Fruit fly (Drosophila melanogaster) whole organism, embryonic: ENCODE data around the gene CG34398.
A peak's percentile ranks its signal among the peaks of the same experiment; 100 is the strongest.

Experiments
- Blimp-1 ChIP-seq: fragments of 200-800 bp; sonication (Bioruptor generic); optimal IDR thresholded peaks from 3 replicates; lab custom pipeline; 2018; ENCODE audit warnings: missing biosample characterization, missing genetic modification characterization, mild to moderate bottlenecking, moderate library complexity, missing genetic modification reagents
- CG11093 ChIP-seq: fragments of 200-800 bp; sonication (Bioruptor generic); IDR thresholded peaks from 3 replicates; pipeline ENCODE4 v1.3.6; 2022; ENCODE audit warnings: missing biosample characterization, missing genetic modification characterization
- CG12769 ChIP-seq: fragments of 200-800 bp; sonication (Bioruptor generic); optimal IDR thresholded peaks from 2 replicates; lab custom pipeline; 2019; ENCODE audit warnings: missing biosample characterization, mild to moderate bottlenecking, missing genetic modification characterization, moderate library complexity
- CG13296 ChIP-seq: fragments of 200-800 bp; sonication (Bioruptor generic); optimal IDR thresholded peaks from 3 replicates; lab custom pipeline; 2018; ENCODE audit warnings: missing biosample characterization, mild to moderate bottlenecking, missing genetic modification characterization
- CG13424 ChIP-seq: fragments of 200-800 bp; sonication (Bioruptor generic); optimal IDR thresholded peaks from 2 replicates; lab custom pipeline; 2019; ENCODE audit warnings: missing biosample characterization, mild to moderate bottlenecking, missing genetic modification characterization, moderate library complexity
- CG13775 ChIP-seq: fragments of 200-800 bp; sonication (Bioruptor generic); optimal IDR thresholded peaks from 3 replicates; lab custom pipeline; 2017; ENCODE audit warnings: missing biosample characterization, mild to moderate bottlenecking, missing genetic modification characterization
- CG15479 ChIP-seq: fragments of 200-800 bp; sonication (Bioruptor generic); optimal IDR thresholded peaks from 3 replicates; lab custom pipeline; 2019; ENCODE audit warnings: missing biosample characterization, mild to moderate bottlenecking, missing genetic modification characterization, moderate library complexity
- CG15601 ChIP-seq: fragments of 200-800 bp; sonication (Bioruptor generic); optimal IDR thresholded peaks from 3 replicates; lab custom pipeline; 2019; ENCODE audit warnings: missing biosample characterization, mild to moderate bottlenecking, missing genetic modification characterization, moderate library complexity
- CG16779 ChIP-seq: fragments of 200-800 bp; sonication (Bioruptor generic); IDR thresholded peaks from 2 replicates; pipeline ENCODE4 v1.3.6; 2022; ENCODE audit warnings: missing biosample characterization, missing genetic modification characterization
- CG34422 ChIP-seq: fragments of 200-800 bp; sonication (Bioruptor generic); IDR thresholded peaks from 3 replicates; pipeline ENCODE4 v1.3.6; 2022; ENCODE audit warnings: missing biosample characterization, missing genetic modification characterization
- CG6689 ChIP-seq: fragments of 200-800 bp; sonication (Bioruptor generic); IDR thresholded peaks from 2 replicates; pipeline ENCODE4 v1.3.6; 2022; ENCODE audit warnings: missing biosample characterization, missing genetic modification characterization
- CG7745 ChIP-seq: fragments of 200-800 bp; sonication (Bioruptor generic); optimal IDR thresholded peaks from 2 replicates; lab custom pipeline; 2018; ENCODE audit warnings: missing biosample characterization, mild to moderate bottlenecking, missing genetic modification characterization, moderate library complexity
- CG7928 ChIP-seq: fragments of 200-800 bp; sonication (Bioruptor generic); optimal IDR thresholded peaks from 2 replicates; lab custom pipeline; 2017; ENCODE audit warnings: missing biosample characterization, mild to moderate bottlenecking, missing genetic modification characterization
- CG9215 ChIP-seq: fragments of 200-800 bp; sonication (Bioruptor generic); IDR thresholded peaks from 2 replicates; pipeline ENCODE4 v1.3.6; 2022; ENCODE audit warnings: missing biosample characterization, missing genetic modification characterization
- D19A ChIP-seq: fragments of 200-800 bp; optimal IDR thresholded peaks from 3 replicates; lab custom pipeline; 2019; ENCODE audit warnings: missing biosample characterization, mild to moderate bottlenecking, missing genetic modification characterization, moderate library complexity
- Deaf1 ChIP-seq: fragments of 200-800 bp; optimal IDR thresholded peaks from 3 replicates; lab custom pipeline; 2019; ENCODE audit warnings: missing biosample characterization, mild to moderate bottlenecking, missing genetic modification characterization, moderate library complexity
- Dek ChIP-seq: fragments of 200-800 bp; sonication (Bioruptor generic); optimal IDR thresholded peaks from 3 replicates; lab custom pipeline; 2019; ENCODE audit warnings: missing biosample characterization, mild to moderate bottlenecking, missing genetic modification characterization, moderate library complexity
- Dip2 ChIP-seq: fragments of 200-800 bp; sonication (Bioruptor generic); IDR thresholded peaks from 2 replicates; pipeline ENCODE4 v1.3.6; 2022; ENCODE audit warnings: missing biosample characterization, missing genetic modification characterization
- Dp ChIP-seq: fragments of 200-800 bp; sonication (Bioruptor generic); optimal IDR thresholded peaks from 2 replicates; lab custom pipeline; 2018; ENCODE audit warnings: missing biosample characterization, mild to moderate bottlenecking, missing genetic modification characterization, moderate library complexity
- E2f1 ChIP-seq: fragments of 200-800 bp; sonication (Bioruptor generic); IDR thresholded peaks from 2 replicates; pipeline ENCODE4 v1.3.6; 2022; ENCODE audit warnings: missing biosample characterization, missing genetic modification characterization
- Ets97D ChIP-seq: fragments of 200-800 bp; sonication (Bioruptor generic); optimal IDR thresholded peaks from 3 replicates; lab custom pipeline; 2016; ENCODE audit warnings: missing biosample characterization, missing genetic modification characterization
- Fer3 ChIP-seq: fragments of 200-800 bp; sonication (Bioruptor generic); optimal IDR thresholded peaks from 2 replicates; lab custom pipeline; 2018; ENCODE audit warnings: missing biosample characterization, mild to moderate bottlenecking, missing genetic modification characterization, moderate library complexity
- HLH3B ChIP-seq: fragments of 200-800 bp; sonication (Bioruptor generic); IDR thresholded peaks from 2 replicates; pipeline ENCODE4 v1.3.6; 2022; ENCODE audit warnings: missing biosample characterization, missing genetic modification characterization
- Hey ChIP-seq: fragments of 200-800 bp; sonication (Bioruptor generic); optimal IDR thresholded peaks from 3 replicates; lab custom pipeline; 2018; ENCODE audit warnings: missing biosample characterization, mild to moderate bottlenecking, missing genetic modification characterization
- Hr78 ChIP-seq, 2 experiments: fragments of 200-800 bp in 1 of 2; fragments of >200 bp in 1 of 2; sonication (Bioruptor generic) in 1 of 2; optimal IDR thresholded peaks; 2 replicates each; lab custom pipeline; 2017 to 2019; ENCODE audit warnings: missing biosample characterization in 2 of 2, missing genetic modification characterization in 2 of 2, mild to moderate bottlenecking in 1 of 2, moderate library complexity in 1 of 2
- Med ChIP-seq: fragments of 200-800 bp; sonication (Bioruptor generic); peaks from one replicate; lab custom pipeline; 2016; ENCODE audit warnings: missing biosample characterization, missing genetic modification characterization, mild to moderate bottlenecking, inconsistent platforms, moderate library complexity
- Optix ChIP-seq: fragments of 200-800 bp; sonication (Bioruptor generic); IDR thresholded peaks from 3 replicates; pipeline ENCODE4 v1.3.6; 2022; ENCODE audit warnings: missing biosample characterization, missing genetic modification characterization
- Rx ChIP-seq: fragments of 200-800 bp; sonication (Bioruptor generic); IDR thresholded peaks from 2 replicates; pipeline ENCODE4 v1.3.6; 2022; ENCODE audit warnings: missing biosample characterization, missing genetic modification characterization
- Scr ChIP-seq: fragments of 200-800 bp; sonication (Bioruptor generic); IDR thresholded peaks from 2 replicates; pipeline ENCODE4 v1.3.6; 2022; ENCODE audit warnings: missing biosample characterization, missing genetic modification characterization; ENCODE audit not compliant: partially characterized antibody
- Sin3A ChIP-seq: fragments of >200 bp; optimal IDR thresholded peaks from 2 replicates; lab custom pipeline; 2018
- Ssrp ChIP-seq: fragments of 200-800 bp; sonication (Bioruptor generic); optimal IDR thresholded peaks from 2 replicates; lab custom pipeline; 2018; ENCODE audit warnings: missing biosample characterization, mild to moderate bottlenecking, missing genetic modification characterization, moderate library complexity
- abd-A ChIP-seq: fragments of 200-800 bp; sonication (Bioruptor generic); optimal IDR thresholded peaks from 3 replicates; lab custom pipeline; 2019; ENCODE audit warnings: missing biosample characterization, mild to moderate bottlenecking, missing genetic modification characterization, moderate library complexity
- amos ChIP-seq: fragments of 200-800 bp; sonication (Bioruptor generic); IDR thresholded peaks from 2 replicates; pipeline ENCODE4 v1.3.6; 2022; ENCODE audit warnings: missing biosample characterization, missing genetic modification characterization; ENCODE audit not compliant: partially characterized antibody
- bcd ChIP-seq: fragments of 200-800 bp; sonication (Bioruptor generic); optimal IDR thresholded peaks from 2 replicates; lab custom pipeline; 2017; ENCODE audit warnings: missing biosample characterization, mild to moderate bottlenecking, missing genetic modification characterization
- crp ChIP-seq, 2 experiments: fragments of 200-800 bp; sonication (Bioruptor generic); optimal IDR thresholded peaks; 2 replicates in 1 of 2; 3 replicates in 1 of 2; lab custom pipeline; 2017; ENCODE audit warnings: missing biosample characterization in 2 of 2, missing genetic modification characterization in 2 of 2, mild to moderate bottlenecking in 1 of 2, moderate library complexity in 1 of 2
- dimm ChIP-seq: fragments of 200-800 bp; sonication (Bioruptor generic); IDR thresholded peaks from 2 replicates; pipeline ENCODE4 v1.3.6; 2022; ENCODE audit warnings: missing biosample characterization, missing genetic modification characterization
- fd64A ChIP-seq: fragments of 200-800 bp; sonication (Bioruptor generic); optimal IDR thresholded peaks from 3 replicates; lab custom pipeline; 2018; ENCODE audit warnings: missing biosample characterization, mild to moderate bottlenecking, missing genetic modification characterization
- gcm2 ChIP-seq: fragments of 200-800 bp; sonication (Bioruptor generic); optimal IDR thresholded peaks from 2 replicates; lab custom pipeline; 2016; ENCODE audit warnings: missing biosample characterization, missing genetic modification characterization
- gsb ChIP-seq: fragments of 200-800 bp; sonication (Bioruptor generic); IDR thresholded peaks from 2 replicates; pipeline ENCODE4 v1.3.6; 2022; ENCODE audit warnings: missing biosample characterization, missing genetic modification characterization
- jumu ChIP-seq: fragments of 200-800 bp; sonication (Bioruptor generic); optimal IDR thresholded peaks from 3 replicates; lab custom pipeline; 2016; ENCODE audit warnings: missing biosample characterization, missing genetic modification characterization
- kah ChIP-seq: fragments of 200-800 bp; sonication (Bioruptor generic); optimal IDR thresholded peaks from 2 replicates; lab custom pipeline; 2018; ENCODE audit warnings: missing biosample characterization, mild to moderate bottlenecking, missing genetic modification characterization
- kni ChIP-seq: fragments of 200-800 bp; sonication (Bioruptor generic); optimal IDR thresholded peaks from 3 replicates; lab custom pipeline; 2017; ENCODE audit warnings: mild to moderate bottlenecking, missing biosample characterization, missing genetic modification reagents, missing genetic modification characterization
- lab ChIP-seq: fragments of 200-800 bp; sonication (Bioruptor generic); optimal IDR thresholded peaks from 3 replicates; lab custom pipeline; 2017; ENCODE audit warnings: missing biosample characterization, missing genetic modification characterization, mild to moderate bottlenecking, moderate library complexity, missing genetic modification reagents
- mld ChIP-seq: fragments of 200-800 bp; sonication (Bioruptor generic); IDR thresholded peaks from 3 replicates; pipeline ENCODE4 v1.3.6; 2022; ENCODE audit warnings: missing biosample characterization, missing genetic modification characterization; ENCODE audit not compliant: partially characterized antibody
- pum ChIP-seq: fragments of 200-800 bp; sonication (Bioruptor generic); optimal IDR thresholded peaks from 2 replicates; lab custom pipeline; 2016; ENCODE audit warnings: missing biosample characterization, missing genetic modification characterization
- rib ChIP-seq: fragments of 200-800 bp; sonication (Bioruptor generic); IDR thresholded peaks from 2 replicates; pipeline ENCODE4 v1.3.6; 2022; ENCODE audit warnings: missing biosample characterization, missing genetic modification characterization
- salm ChIP-seq: fragments of 200-800 bp; sonication (Bioruptor generic); optimal IDR thresholded peaks from 2 replicates; lab custom pipeline; 2018; ENCODE audit warnings: missing biosample characterization, mild to moderate bottlenecking, missing genetic modification characterization
- tgo ChIP-seq: fragments of 200-800 bp; sonication (Bioruptor generic); IDR thresholded peaks from 3 replicates; pipeline ENCODE4 v1.3.6; 2022; ENCODE audit warnings: missing biosample characterization, missing genetic modification characterization
- tup ChIP-seq: fragments of 200-800 bp; sonication (Bioruptor generic); optimal IDR thresholded peaks from 2 replicates; lab custom pipeline; 2016; ENCODE audit warnings: missing biosample characterization, mild to moderate bottlenecking, missing genetic modification characterization, moderate library complexity
- usp ChIP-seq: fragments of >200 bp; optimal IDR thresholded peaks from 2 replicates; lab custom pipeline; 2017; ENCODE audit warnings: missing biosample characterization, missing genetic modification characterization
- wor ChIP-seq: fragments of 200-800 bp; sonication (Bioruptor generic); IDR thresholded peaks from 2 replicates; pipeline ENCODE4 v1.3.6; 2022; ENCODE audit warnings: missing biosample characterization, missing genetic modification characterization

The CG34398 gene

DNA sequence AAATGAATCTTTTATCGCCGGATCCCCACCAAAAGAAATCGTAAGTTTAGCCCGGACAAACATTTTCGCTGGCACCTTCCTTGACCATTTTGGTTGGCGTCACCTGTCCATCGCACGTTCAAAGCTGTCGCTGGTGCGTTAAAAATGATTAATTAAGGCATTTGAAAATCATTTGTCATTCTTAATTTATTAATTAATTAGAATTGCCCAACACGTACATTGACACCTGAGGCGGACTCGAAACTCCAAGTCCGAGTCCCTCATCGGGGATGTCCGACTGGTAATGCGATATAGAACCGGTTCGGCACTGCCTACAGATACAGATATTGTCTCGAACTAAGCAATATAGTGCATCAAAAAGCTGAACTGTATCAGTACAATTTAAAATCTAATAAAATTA, 10.4 kb upstream of the CG34398 start:
- TF ChIP-seq Rx (GFP tag; lab: Robert Waterston, UW) (no peak), pum (no peak), Med (GFP tag; lab: Kevin White, UChicago) (peak; percentile 23), salm (no peak), kah (GFP tag; lab: Kevin White, UChicago) (no peak), Scr (GFP tag; lab: Robert Waterston, UW) (no peak), Sin3A (lab: Kevin White, UChicago) (no peak), CG7745 (peak; percentile 86), Deaf1 (tag; lab: Kevin White, UChicago) (peak; percentile 10), CG15601 (tag; lab: Kevin White, UChicago) (no peak), Fer3 (tag; lab: Kevin White, UChicago) (no peak), CG16779 (GFP tag; lab: Robert Waterston, UW) (no peak), lab (GFP tag; lab: Kevin White, UChicago) (peak; percentile 53), gcm2 (GFP tag; lab: Kevin White, UChicago) (no peak), tgo (GFP tag; lab: Robert Waterston, UW) (no peak), kni (GFP tag; lab: Kevin White, UChicago) (peak; percentile 1)

DNA sequence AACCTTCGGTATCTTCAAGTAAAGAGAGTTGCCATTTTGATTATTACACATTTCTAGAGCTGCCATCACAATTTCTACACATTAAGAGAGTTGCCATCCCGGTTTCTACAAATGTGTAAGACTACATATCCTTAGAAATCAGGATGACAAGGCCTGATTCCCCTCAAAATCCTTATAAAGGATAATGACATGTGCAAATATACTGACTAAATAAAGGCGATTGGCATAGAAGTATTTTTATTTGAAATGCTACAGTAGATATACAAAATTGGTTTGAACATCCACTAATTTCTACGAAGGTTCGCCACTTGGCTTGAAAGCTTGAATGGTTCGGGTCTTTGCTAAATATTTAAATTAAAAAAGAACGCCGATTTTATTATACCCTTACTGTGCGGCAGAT, 9.9 kb upstream of the CG34398 start:
- TF ChIP-seq CG13775 (no peak), fd64A (no peak), dimm (GFP tag; lab: Robert Waterston, UW) (no peak), gsb (no peak), CG6689 (no peak), CG9215 (no peak), Hey (tag; lab: Kevin White, UChicago) (no peak), Optix (GFP tag; lab: Robert Waterston, UW) (no peak), Hr78 (GFP tag; optimal IDR thresholded peaks at IDR 0.05; lab: Kevin White, UChicago) (no peak), CG13424 (tag; lab: Kevin White, UChicago) (no peak), mld (GFP tag; lab: Robert Waterston, UW) (no peak), Dek (no peak), Dip2 (GFP tag; lab: Robert Waterston, UW) (no peak), CG7928 (GFP tag; lab: Kevin White, UChicago) (no peak), CG34422 (no peak), wor (GFP tag; lab: Robert Waterston, UW) (no peak), CG11093 (GFP tag; lab: Robert Waterston, UW) (no peak), CG12769 (tag; lab: Kevin White, UChicago) (no peak), bcd (GFP tag; lab: Kevin White, UChicago) (no peak), usp (GFP tag; lab: Kevin White, UChicago) (no peak), jumu (GFP tag; lab: Kevin White, UChicago) (no peak), Blimp-1 (GFP tag; lab: Kevin White, UChicago) (no peak), CG13296 (GFP tag; lab: Kevin White, UChicago) (no peak), HLH3B (no peak), Dp (GFP tag; lab: Kevin White, UChicago) (peak; percentile 65), D19A (tag; lab: Kevin White, UChicago) (peak; percentile 99), Ets97D (peak; percentile 53), Ssrp (tag; lab: Kevin White, UChicago) (no peak), amos (peak; percentile 27; the same call in 1 of the 2 replicates), E2f1 (GFP tag; lab: Robert Waterston, UW) (no peak), tup (GFP tag; lab: Kevin White, UChicago) (no peak), abd-A (tag; lab: Kevin White, UChicago) (no peak), crp (GFP tag; optimal IDR thresholded peaks at IDR 0.05; lab: Kevin White, UChicago) (no peak), rib (GFP tag; lab: Robert Waterston, UW) (no peak), CG15479 (peak; percentile 22)
